Fruit fly (Drosophila melanogaster): Measurements from ENCODE around the gene Cht11.

dm6 chrX:6866764-6867163 lies 17.4 kb upstream of the Cht11 start:
- TF ChIP-seq CG8478 (optimal IDR thresholded peaks at IDR 0.05) (no peak), CTCF (optimal IDR thresholded peaks at IDR 0.05) (no peak)

Measured in S2 (cell line).